Fruit fly (Drosophila melanogaster): ENCODE data around the gene CG43391.

CG43391 gene

DNA sequence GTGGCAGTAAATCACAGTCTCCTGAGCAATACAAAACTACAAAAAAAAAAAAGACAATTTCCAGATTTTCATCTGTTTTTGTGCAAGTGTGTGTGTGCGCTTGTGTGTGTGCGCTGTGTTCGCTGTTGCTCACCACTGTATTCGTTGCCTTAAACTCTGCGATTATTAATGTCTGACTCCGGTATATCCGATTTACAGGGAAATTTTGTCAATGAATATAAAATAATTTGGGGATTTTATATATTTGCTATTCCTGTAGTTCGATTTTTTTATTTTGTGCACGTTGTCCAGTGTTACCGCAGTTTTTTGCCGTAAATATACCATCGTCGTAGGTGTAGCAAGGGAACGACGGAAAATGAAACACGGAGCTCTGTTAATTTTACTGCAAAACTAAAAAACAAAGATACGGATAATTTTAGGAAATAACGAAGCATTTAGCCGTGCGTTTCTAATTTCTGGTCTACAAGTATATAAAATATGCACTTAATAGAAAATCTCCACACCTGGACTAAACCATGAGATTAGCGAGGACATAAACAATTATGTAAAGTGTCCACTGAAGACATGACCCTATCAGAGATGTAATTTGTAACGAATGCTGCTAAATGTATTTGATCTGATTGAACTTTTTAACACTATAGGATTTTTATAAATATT, 28.5 kb upstream of the CG43391 start, which contains the start of gene Duba (continued):
- TF ChIP-seq crp (GFP tag; optimal IDR thresholded peaks at IDR 0.05) (peak in 1 of 2 experiments; percentile 23), Side (GFP tag; optimal IDR thresholded peaks at IDR 0.05) (no peak), pnt (GFP tag; optimal IDR thresholded peaks at IDR 0.05) (no peak)

- peak in 1 of 2 experiments; percentile 83 for TF ChIP-seq Dfd (GFP tag; optimal IDR thresholded peaks at IDR 0.05)
- TF ChIP-seq CG7745 (tag; optimal IDR thresholded peaks at IDR 0.05) = no peak
These were observed 23.4 kb upstream of the CG43391 start for dm6 chr3L:11604227-11604626.

dm6 chr3L:11602040-11602439, 21.2 kb upstream of the CG43391 start:
- TF ChIP-seq CG1832 (GFP tag; optimal IDR thresholded peaks at IDR 0.05) = peak; percentile 12
- TF ChIP-seq NC2α (GFP tag; optimal IDR thresholded peaks at IDR 0.05) = no peak
- TF ChIP-seq row (GFP tag; IDR thresholded peaks at IDR 0.05) = no peak
- TF ChIP-seq CG9727 (GFP tag; optimal IDR thresholded peaks at IDR 0.05) = no peak
- no peak for TF ChIP-seq jumu (GFP tag; optimal IDR thresholded peaks at IDR 0.05)
- peak; percentile 36 for TF ChIP-seq CG13894 (tag; optimal IDR thresholded peaks at IDR 0.05)
- peak; percentile 56 for TF ChIP-seq Deaf1 (tag; optimal IDR thresholded peaks at IDR 0.05)
- peak; percentile 34; the same call in 1 of the 2 replicates for TF ChIP-seq onecut (GFP tag; IDR thresholded peaks at IDR 0.05)
- peak; percentile 4 for TF ChIP-seq CG12071 (GFP tag; optimal IDR thresholded peaks at IDR 0.05)

- TF ChIP-seq Deaf1 (tag; optimal IDR thresholded peaks at IDR 0.05) (peak; percentile 85), Bdp1 (GFP tag; optimal IDR thresholded peaks at IDR 0.05) (no peak), Opbp (GFP tag; IDR thresholded peaks at IDR 0.05; ENCODE audit: partially characterized antibody) (0 out of 3 replicates have a peak, but pooled peaks have one; percentile 31), Drgx (GFP tag; IDR thresholded peaks at IDR 0.05) (0 out of 2 replicates have a peak, but pooled peaks have one; percentile 11), CG32767 (GFP tag; IDR thresholded peaks at IDR 0.05) (0 out of 2 replicates have a peak, but pooled peaks have one; percentile 12), crol (GFP tag; IDR thresholded peaks at IDR 0.05) (peak; percentile 82), CG6272 (GFP tag; IDR thresholded peaks at IDR 0.05) (peak; percentile 31; the same call in 1 of the 2 replicates), CG4707 (GFP tag; optimal IDR thresholded peaks at IDR 0.05) (no peak), chinmo (GFP tag; IDR thresholded peaks at IDR 0.05; ENCODE audit: partially characterized antibody) (0 out of 4 replicates have a peak, but pooled peaks have one; percentile 21), CG11456 (GFP tag; IDR thresholded peaks at IDR 0.05) (0 out of 3 replicates have a peak, but pooled peaks have one; percentile 47), CG34422 (GFP tag; IDR thresholded peaks at IDR 0.05) (peak; percentile 28; the same call in 1 of the 3 replicates), Dbx (GFP tag; IDR thresholded peaks at IDR 0.05) (0 out of 3 replicates have a peak, but pooled peaks have one; percentile 11), hkb (optimal IDR thresholded peaks at IDR 0.05) (no peak), hkb (GFP tag; IDR thresholded peaks at IDR 0.05) (no peak), CTCF (GFP tag; optimal IDR thresholded peaks at IDR 0.05) (peak; percentile 40), CG13894 (tag; optimal IDR thresholded peaks at IDR 0.05) (peak; percentile 84), CG7357 (GFP tag; IDR thresholded peaks at IDR 0.05) (0 out of 3 replicates have a peak, but pooled peaks have one; percentile 32), tx (GFP tag; optimal IDR thresholded peaks at IDR 0.05) (no peak)
These were observed 20.3 kb upstream of the CG43391 start for dm6 chr3L:11601133-11601532.

- TF ChIP-seq grau (tag; optimal IDR thresholded peaks at IDR 0.05) = no peak
- no peak for TF ChIP-seq cg (GFP tag; optimal IDR thresholded peaks at IDR 0.05)
- TF ChIP-seq sna (GFP tag; IDR thresholded peaks at IDR 0.05; ENCODE audit: partially characterized antibody) = no peak
- TF ChIP-seq CG2889 (GFP tag; IDR thresholded peaks at IDR 0.05) = 0 out of 3 replicates have a peak, but pooled peaks have one; percentile 3
- TF ChIP-seq CG9876 (GFP tag; optimal IDR thresholded peaks at IDR 0.05) = no peak
- TF ChIP-seq esg (GFP tag; conservative IDR thresholded peaks at IDR 0.05) = no peak
- no peak for TF ChIP-seq Kr (GFP tag; optimal IDR thresholded peaks at IDR 0.05)
These were observed 19.2 kb upstream of the CG43391 start, which contains the start of the genes CG14137 and CG46394 for dm6 chr3L:11599965-11600420. TSS of gene CG14137 (minus strand) at chr3L:11600065. TSS of gene CG46394 (plus strand) at chr3L:11600370.
